Worm (Caenorhabditis elegans) whole organism, late embryonic: ENCODE data around the gene zig-2.
"Not testable (repeated sequence)": the region's sequence is repeated elsewhere in the genome, so short reads cannot be mapped to it uniquely, and the experiment has no call there.

Experiments
- C38D4.7 ChIP-seq: fragments of 200-800 bp; sonication (Bioruptor generic); optimal IDR thresholded peaks from 2 replicates; lab custom pipeline; 2018; ENCODE audit warnings: mild to moderate bottlenecking, missing genetic modification characterization, moderate library complexity, missing compliant biosample characterization
- F13H6.1 ChIP-seq: sonication (generic microtip); optimal IDR thresholded peaks from 2 replicates; lab custom pipeline; 2016; ENCODE audit warnings: missing genetic modification characterization, missing compliant biosample characterization
- K09A11.1 ChIP-seq: sonication (generic microtip); optimal IDR thresholded peaks from 2 replicates; lab custom pipeline; 2017; ENCODE audit warnings: antibody characterized with exemption, mild to moderate bottlenecking, missing genetic modification characterization, missing compliant biosample characterization; ENCODE audit not compliant: insufficient read depth
- T23F11.4 ChIP-seq: fragments of 200-800 bp; sonication (Bioruptor generic); optimal IDR thresholded peaks from 2 replicates; lab custom pipeline; 2018; ENCODE audit warnings: mild to moderate bottlenecking, missing genetic modification characterization, missing compliant biosample characterization
- ahr-1 ChIP-seq: sonication (generic microtip); optimal IDR thresholded peaks from 2 replicates; lab custom pipeline; 2016; ENCODE audit warnings: missing genetic modification characterization, missing compliant biosample characterization
- ama-1 ChIP-seq: fragments of 150-350 bp; optimal IDR thresholded peaks from 2 replicates; lab custom pipeline; 2014
- ceh-2 ChIP-seq: sonication (generic microtip); optimal IDR thresholded peaks from 2 replicates; lab custom pipeline; 2016; ENCODE audit warnings: missing genotype, missing genetic modification characterization, missing compliant biosample characterization
- ceh-22 ChIP-seq: sonication (generic microtip); optimal IDR thresholded peaks from 2 replicates; lab custom pipeline; 2017; ENCODE audit warnings: missing biosample characterization, missing genetic modification characterization
- ceh-30 ChIP-seq: fragments of 150-350 bp; optimal IDR thresholded peaks from 2 replicates; lab custom pipeline; 2014; ENCODE audit warnings: missing biosample characterization, missing genetic modification characterization
- ceh-31 ChIP-seq: sonication (generic microtip); optimal IDR thresholded peaks from 2 replicates; lab custom pipeline; 2016; ENCODE audit warnings: missing genetic modification characterization, missing compliant biosample characterization
- ceh-34 ChIP-seq: sonication (generic microtip); optimal IDR thresholded peaks from 2 replicates; lab custom pipeline; 2016; ENCODE audit warnings: mild to moderate bottlenecking, missing genetic modification characterization, missing compliant biosample characterization
- ceh-45 ChIP-seq: fragments of 200-800 bp; sonication (Bioruptor generic); IDR thresholded peaks from 2 replicates; pipeline ENCODE4 v1.3.6; 2022; ENCODE audit warnings: missing genetic modification reagents, missing genetic modification characterization, missing compliant biosample characterization
- ceh-48 ChIP-seq: sonication (generic microtip); optimal IDR thresholded peaks from 2 replicates; lab custom pipeline; 2016; ENCODE audit warnings: missing genetic modification characterization, inconsistent platforms, missing compliant biosample characterization
- ceh-9 ChIP-seq: sonication (generic microtip); optimal IDR thresholded peaks from 2 replicates; lab custom pipeline; 2016; ENCODE audit warnings: mild to moderate bottlenecking, missing genetic modification characterization, inconsistent platforms, missing compliant biosample characterization
- dve-1 ChIP-seq: sonication (generic microtip); optimal IDR thresholded peaks from 2 replicates; lab custom pipeline; 2017; ENCODE audit warnings: antibody characterized with exemption, mild to moderate bottlenecking, missing genetic modification characterization, missing compliant biosample characterization
- elt-2 ChIP-seq: sonication (generic microtip); optimal IDR thresholded peaks from 2 replicates; lab custom pipeline; 2016; ENCODE audit warnings: missing genetic modification reagents, missing genetic modification characterization, missing compliant biosample characterization
- elt-4 ChIP-seq: sonication (generic microtip); optimal IDR thresholded peaks from 2 replicates; lab custom pipeline; 2016; ENCODE audit warnings: missing genetic modification characterization, missing compliant biosample characterization
- ets-4 ChIP-seq: sonication (generic microtip); optimal IDR thresholded peaks from 2 replicates; lab custom pipeline; 2016; ENCODE audit warnings: missing genetic modification characterization, missing compliant biosample characterization
- eyg-1 ChIP-seq: sonication (generic microtip); optimal IDR thresholded peaks from 2 replicates; lab custom pipeline; 2016; ENCODE audit warnings: missing genotype, missing genetic modification characterization, missing compliant biosample characterization
- fax-1 ChIP-seq: sonication (generic microtip); optimal IDR thresholded peaks from 2 replicates; lab custom pipeline; 2016; ENCODE audit warnings: missing genotype, missing genetic modification characterization, missing compliant biosample characterization
- fkh-6 ChIP-seq: sonication (generic microtip); optimal IDR thresholded peaks from 2 replicates; lab custom pipeline; 2016; ENCODE audit warnings: missing genetic modification characterization, missing compliant biosample characterization
- gmeb-2 ChIP-seq: sonication (generic microtip); optimal IDR thresholded peaks from 2 replicates; lab custom pipeline; 2016; ENCODE audit warnings: missing genetic modification characterization, inconsistent platforms, missing compliant biosample characterization
- hlh-13 ChIP-seq: fragments of 200-800 bp; sonication (Bioruptor generic); optimal IDR thresholded peaks from 2 replicates; lab custom pipeline; 2018; ENCODE audit warnings: mild to moderate bottlenecking, missing genetic modification characterization, missing compliant biosample characterization
- hlh-15 ChIP-seq: sonication (generic microtip); optimal IDR thresholded peaks from 2 replicates; lab custom pipeline; 2016; ENCODE audit warnings: missing genetic modification characterization, missing compliant biosample characterization
- hlh-6 ChIP-seq: sonication (generic microtip); optimal IDR thresholded peaks from 2 replicates; lab custom pipeline; 2016; ENCODE audit warnings: missing genotype, missing genetic modification characterization, missing compliant biosample characterization
- lim-6 ChIP-seq: sonication (generic microtip); optimal IDR thresholded peaks from 2 replicates; lab custom pipeline; 2016; ENCODE audit warnings: missing genetic modification characterization, missing compliant biosample characterization
- lin-11 ChIP-seq: fragments of 200-800 bp; sonication (Bioruptor generic); optimal IDR thresholded peaks from 2 replicates; lab custom pipeline; 2018; ENCODE audit warnings: mild to moderate bottlenecking, missing genetic modification characterization, missing compliant biosample characterization
- npax-4 ChIP-seq: sonication (generic microtip); optimal IDR thresholded peaks from 2 replicates; lab custom pipeline; 2016; ENCODE audit warnings: missing genetic modification characterization, missing compliant biosample characterization
- odd-2 ChIP-seq: sonication (generic microtip); optimal IDR thresholded peaks from 2 replicates; lab custom pipeline; 2017; ENCODE audit warnings: antibody characterized with exemption, mild to moderate bottlenecking, missing genetic modification characterization, missing compliant biosample characterization
- pag-3 ChIP-seq: sonication (generic microtip); optimal IDR thresholded peaks from 2 replicates; lab custom pipeline; 2016; ENCODE audit warnings: missing compliant biosample characterization, missing genetic modification characterization, borderline replicate concordance
- pax-1 ChIP-seq: fragments of 150-350 bp; optimal IDR thresholded peaks from 2 replicates; lab custom pipeline; 2014; ENCODE audit warnings: missing biosample characterization, missing genetic modification characterization
- pha-2 ChIP-seq: sonication (generic microtip); optimal IDR thresholded peaks from 2 replicates; lab custom pipeline; 2017; ENCODE audit warnings: mild to moderate bottlenecking, missing genetic modification characterization, missing compliant biosample characterization
- pros-1 ChIP-seq: fragments of 150-350 bp; optimal IDR thresholded peaks from 2 replicates; lab custom pipeline; 2014; ENCODE audit warnings: missing biosample characterization, missing genetic modification reagents, missing genetic modification characterization
- sdc-2 ChIP-seq: sonication (generic microtip); optimal IDR thresholded peaks from 2 replicates; lab custom pipeline; 2016; ENCODE audit warnings: missing genotype, missing genetic modification characterization, missing compliant biosample characterization
- tbx-2 ChIP-seq: sonication (generic microtip); optimal IDR thresholded peaks from 2 replicates; lab custom pipeline; 2016; ENCODE audit warnings: missing genetic modification characterization, missing compliant biosample characterization
- tbx-7 ChIP-seq: sonication (generic microtip); optimal IDR thresholded peaks from 2 replicates; lab custom pipeline; 2016; ENCODE audit warnings: missing genotype, missing genetic modification characterization, missing compliant biosample characterization
- unc-3 ChIP-seq, 2 experiments: fragments of 200-800 bp in 1 of 2; sonication (Bioruptor generic) in 1 of 2; sonication (generic microtip) in 1 of 2; conservative IDR thresholded peaks in 1 of 2; optimal IDR thresholded peaks in 1 of 2; 2 replicates each; pipeline versions ENCODE4 v1.3.6 to Lab custom; 2016 to 2022; ENCODE audit warnings: missing compliant biosample characterization in 2 of 2, missing genetic modification characterization in 2 of 2, missing genetic modification reagents in 1 of 2
- unc-42 ChIP-seq: sonication (generic microtip); optimal IDR thresholded peaks from 2 replicates; lab custom pipeline; 2016; ENCODE audit warnings: missing genotype, missing genetic modification characterization, missing compliant biosample characterization
- unc-86 ChIP-seq: sonication (generic microtip); optimal IDR thresholded peaks from 2 replicates; lab custom pipeline; 2016; ENCODE audit warnings: missing genetic modification characterization, missing compliant biosample characterization
- ztf-16 ChIP-seq: sonication (generic microtip); optimal IDR thresholded peaks from 2 replicates; lab custom pipeline; 2017; ENCODE audit warnings: missing genetic modification characterization, missing compliant biosample characterization

zig-2 gene

DNA sequence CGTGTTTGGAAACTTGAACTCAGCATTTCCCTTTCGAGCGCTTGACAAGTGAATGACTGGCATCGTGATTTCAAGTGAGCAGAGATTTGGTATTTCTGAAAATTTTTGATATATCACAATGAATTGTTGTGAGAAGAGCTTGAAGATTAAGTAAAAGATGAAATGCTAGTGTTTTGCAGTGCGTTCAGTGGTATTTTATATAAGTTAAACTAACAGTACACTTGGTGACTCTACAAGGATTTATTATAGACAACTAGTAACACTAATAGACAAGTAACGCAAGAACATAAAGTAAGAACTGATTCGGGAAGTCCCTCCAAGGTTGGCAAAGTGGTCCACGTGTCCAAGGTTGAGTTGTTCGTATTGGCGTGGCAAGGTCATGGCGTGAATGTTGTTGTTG is 38.5 kb downstream of the zig-2 start, which contains the start of gene dot-1.3:
TSS of gene dot-1.3 (minus strand) at position 101 of the 400 bp plus-strand sequence.
- TF ChIP-seq fkh-6, ahr-1, sdc-2 (tag; lab: Kevin White, UChicago): not testable (repeated sequence)

DNA sequence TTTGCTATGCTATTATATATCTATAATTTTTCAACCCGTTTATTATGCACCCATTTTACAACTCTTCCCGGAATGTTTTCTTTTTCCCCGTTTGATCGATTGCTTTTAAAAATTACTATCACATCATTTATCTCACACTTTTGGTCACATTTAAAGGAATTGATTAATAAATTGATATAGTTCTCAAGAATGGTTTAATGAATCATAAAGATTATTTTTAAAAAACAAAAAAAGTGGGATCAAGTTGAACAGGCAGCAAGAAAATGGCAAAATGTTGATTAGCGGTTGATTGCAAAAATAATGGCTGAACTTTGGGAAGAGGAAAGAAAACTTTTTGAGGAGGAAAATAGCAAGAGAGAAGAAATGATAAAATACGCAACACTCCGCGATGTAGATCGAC is 41.4 kb downstream of the zig-2 start, which contains the start of gene W06D11.5:
TSS of gene W06D11.5 (plus strand) at position 301 of the 400 bp plus-strand sequence.
- TF ChIP-seq pax-1 = no peak
- TF ChIP-seq ahr-1 (tag; lab: Kevin White, UChicago) = no peak
- no peak for TF ChIP-seq lim-6 (tag; lab: Kevin White, UChicago)
- no peak for TF ChIP-seq C38D4.7 (GFP tag; lab: Kevin White, UChicago)
- TF ChIP-seq ztf-16 (tag; lab: Kevin White, UChicago) = no peak
- TF ChIP-seq dve-1 (tag; lab: Kevin White, UChicago) = no peak
- TF ChIP-seq odd-2 = no peak
- no peak for TF ChIP-seq tbx-7
- TF ChIP-seq lin-11 = no peak
- no peak for TF ChIP-seq fax-1 (tag; lab: Kevin White, UChicago)
- no peak for TF ChIP-seq ceh-30 (tag; lab: Kevin White, UChicago)
- TF ChIP-seq, all 69 proteins: peak for 0

DNA sequence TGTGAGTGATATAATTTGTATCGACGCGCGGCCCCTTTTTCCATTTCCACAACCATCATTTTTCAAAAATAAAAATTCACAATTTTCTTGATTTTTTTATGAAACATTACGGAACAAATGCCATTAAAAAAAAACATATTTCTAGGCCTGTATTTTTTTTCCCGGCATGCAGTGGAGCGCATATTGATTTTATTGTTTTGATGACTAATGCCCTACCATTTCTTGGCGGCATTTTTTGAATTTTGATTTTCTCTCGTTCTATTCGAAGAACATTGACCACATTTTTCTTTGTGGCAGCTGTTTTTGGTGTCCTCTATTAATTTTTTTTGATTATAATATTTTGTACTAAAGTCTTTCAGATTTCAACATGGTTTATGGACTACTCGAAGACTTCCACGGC is 42.9 kb downstream of the zig-2 start, which contains the start of gene W06D11.3:
TSS of gene W06D11.3 (plus strand) at position 360 of the 400 bp plus-strand sequence.
- no peak for TF ChIP-seq unc-86
- no peak for TF ChIP-seq ceh-34 (tag; lab: Kevin White, UChicago)
- TF ChIP-seq ama-1 (lab: Kevin White, UChicago) = no peak
- TF ChIP-seq unc-3 (GFP tag; conservative IDR thresholded peaks at IDR 0.05; lab: Robert Waterston, UW) = no peak
- TF ChIP-seq unc-3 (tag; optimal IDR thresholded peaks at IDR 0.05; lab: Kevin White, UChicago) = no peak
- no peak for TF ChIP-seq ceh-22 (tag; lab: Kevin White, UChicago)
- no peak for TF ChIP-seq ceh-9 (tag; lab: Kevin White, UChicago)
- no peak for TF ChIP-seq tbx-2 (tag; lab: Kevin White, UChicago)
- no peak for TF ChIP-seq hlh-6 (tag; lab: Kevin White, UChicago)
- no peak for TF ChIP-seq pha-2 (tag; lab: Kevin White, UChicago)
- no peak for TF ChIP-seq ceh-48 (tag; lab: Kevin White, UChicago)
- no peak for TF ChIP-seq ets-4
- TF ChIP-seq elt-4 = no peak
- TF ChIP-seq hlh-13 (GFP tag; lab: Kevin White, UChicago) = no peak
- no peak for TF ChIP-seq T23F11.4
- no peak for TF ChIP-seq unc-42 (tag; lab: Kevin White, UChicago)
- TF ChIP-seq, all 69 proteins: peak for 0

DNA sequence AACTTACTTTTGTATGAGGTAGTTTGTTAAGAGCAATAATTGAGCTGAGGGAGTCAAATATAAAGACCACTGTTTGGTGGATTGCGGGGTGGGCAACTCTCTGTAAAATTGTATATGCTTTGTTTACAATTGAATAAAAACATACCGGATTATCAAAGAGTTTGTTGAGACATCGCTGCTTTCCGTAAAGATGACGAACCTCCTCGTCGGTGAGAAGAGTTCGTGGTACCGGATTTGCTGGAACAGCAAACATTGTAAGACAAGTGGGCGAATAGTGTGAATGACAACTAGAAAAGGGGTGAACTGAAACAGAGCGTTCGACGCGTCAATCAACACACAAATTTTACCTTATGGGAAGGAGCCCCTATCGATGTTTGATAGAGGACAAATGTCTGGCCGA is 44.8 kb downstream of the zig-2 start, which contains the start of gene W06D11.2:
TSS of gene W06D11.2 (minus strand) at position 339 of the 400 bp plus-strand sequence.
- TF ChIP-seq lim-6 (tag; lab: Kevin White, UChicago) (no peak), pag-3 (tag; lab: Kevin White, UChicago) (no peak), F13H6.1 (tag; lab: Kevin White, UChicago) (no peak), unc-3 (GFP tag; conservative IDR thresholded peaks at IDR 0.05; lab: Robert Waterston, UW) (no peak), unc-3 (tag; optimal IDR thresholded peaks at IDR 0.05; lab: Kevin White, UChicago) (no peak), eyg-1 (tag; lab: Kevin White, UChicago) (no peak), hlh-15 (tag; lab: Kevin White, UChicago) (no peak)

DNA sequence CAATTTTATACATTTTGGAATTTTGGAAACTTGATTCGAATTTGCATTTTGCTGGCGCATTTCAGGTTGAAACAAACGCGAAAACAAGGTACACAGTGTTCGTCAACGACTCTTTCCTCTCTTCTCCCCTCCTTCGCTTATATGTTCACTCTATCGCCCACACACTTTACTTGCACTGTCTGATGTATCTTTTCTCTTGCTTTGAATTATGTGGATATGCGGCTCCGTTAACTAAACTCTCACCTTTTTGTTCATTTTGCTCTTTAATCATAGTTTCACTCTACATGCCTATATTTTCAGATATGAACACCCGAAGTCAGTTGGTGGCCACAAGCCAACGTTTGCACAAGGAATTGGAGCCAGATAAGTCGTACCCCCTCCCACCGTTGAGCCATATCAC is 47.0 kb downstream of the zig-2 start, which contains the start of gene W06D11.1:
TSS of gene W06D11.1 (plus strand) at position 301 of the 400 bp plus-strand sequence.
- no peak for TF ChIP-seq unc-86
- no peak for TF ChIP-seq ceh-2 (tag; lab: Kevin White, UChicago)
- TF ChIP-seq odd-2 = no peak
- TF ChIP-seq hlh-15 (tag; lab: Kevin White, UChicago) = no peak
- TF ChIP-seq ceh-45 = no peak
- TF ChIP-seq gmeb-2 (tag; lab: Kevin White, UChicago) = no peak
- no peak for TF ChIP-seq npax-4 (tag; lab: Kevin White, UChicago)
- TF ChIP-seq K09A11.1 (tag; lab: Kevin White, UChicago) = no peak
- TF ChIP-seq elt-2 = no peak
- TF ChIP-seq ama-1 (lab: Kevin White, UChicago) = no peak
- TF ChIP-seq eyg-1 (tag; lab: Kevin White, UChicago) = no peak
- TF ChIP-seq ceh-31 (tag; lab: Kevin White, UChicago) = no peak
- TF ChIP-seq C38D4.7 (GFP tag; lab: Kevin White, UChicago) = no peak
- TF ChIP-seq pros-1 = no peak
